Comparison of ENCODE assay signal across 7 worm cellular contexts in the genomic region with DNA sequence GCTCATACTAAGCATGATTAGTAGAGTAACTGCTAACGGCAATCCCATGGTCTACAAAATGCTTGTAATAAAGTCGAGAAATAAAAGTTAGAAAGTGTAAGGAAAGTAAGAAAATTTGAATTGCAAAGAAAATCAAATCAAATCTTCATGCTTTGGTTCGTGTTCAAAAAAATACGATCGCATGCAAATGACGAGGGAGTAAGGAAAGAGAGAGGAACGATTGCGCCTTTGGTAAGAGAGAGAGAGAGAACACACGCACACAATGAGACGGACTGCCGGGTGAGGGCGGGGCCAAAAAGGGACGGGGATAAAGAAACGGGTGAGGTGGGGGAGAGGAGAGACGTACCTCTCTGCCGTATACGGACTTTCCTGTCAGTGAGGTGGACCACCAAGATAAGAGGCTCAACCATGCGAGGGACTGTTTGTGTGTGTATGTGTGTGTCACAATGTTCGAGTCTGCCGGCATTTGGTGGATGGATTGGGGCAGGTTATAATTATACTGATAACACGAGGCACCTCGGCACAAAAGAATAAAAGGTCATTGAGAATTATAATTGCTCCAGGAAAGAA.
TF ChIP-seq lines count a peak whose summit lies in the region.

Gene igcm-3, minus strand, starts transcription at position 51 of the 570 bp plus-strand sequence.

TF ChIP-seq in whole organism, L1 larva, 84 proteins besides CTCF, POLR2A, EP300 and RAD21:
- TF ChIP-seq egl-13 (tag; optimal IDR thresholded peaks at IDR 0.05; lab: Kevin White, UChicago) (no peak), nhr-76 (tag; optimal IDR thresholded peaks at IDR 0.05; lab: Kevin White, UChicago) (no peak), lin-14 (GFP tag; optimal IDR thresholded peaks at IDR 0.05; lab: Kevin White, UChicago) (peak; percentile 4), hlh-17 (GFP tag; optimal IDR thresholded peaks at IDR 0.05; lab: Kevin White, UChicago; ENCODE audit: borderline replicate concordance) (no peak), sup-37 (GFP tag; optimal IDR thresholded peaks at IDR 0.05; lab: Kevin White, UChicago) (no peak), nhr-85 (tag; lab: Kevin White, UChicago) (peak; percentile 41), dsc-1 (tag; optimal IDR thresholded peaks at IDR 0.05; lab: Kevin White, UChicago) (no peak), C16A3.4 (tag; optimal IDR thresholded peaks at IDR 0.05; lab: Kevin White, UChicago) (no peak), fkh-10 (GFP tag; optimal IDR thresholded peaks at IDR 0.05; lab: Kevin White, UChicago) (no peak), blmp-1 (tag; optimal IDR thresholded peaks at IDR 0.05; lab: Kevin White, UChicago) (peak; percentile 29)

TF ChIP-seq in whole organism, L4 larva, 104 proteins besides CTCF, POLR2A, EP300 and RAD21 (continues in another document):
- TF ChIP-seq lin-38 (GFP tag; IDR thresholded peaks at IDR 0.05; lab: Robert Waterston, UW) (no peak), ceh-82 (tag; optimal IDR thresholded peaks at IDR 0.05; lab: Kevin White, UChicago) (no peak), nhr-28 (tag; optimal IDR thresholded peaks at IDR 0.05; lab: Kevin White, UChicago) (no peak), set-16 (GFP tag; IDR thresholded peaks at IDR 0.05; lab: Robert Waterston, UW) (0 out of 2 replicates have a peak, but pooled peaks have one; percentile 30), lin-15B (tag; optimal IDR thresholded peaks at IDR 0.05; lab: Kevin White, UChicago) (no peak), mes-2 (tag; optimal IDR thresholded peaks at IDR 0.05; lab: Kevin White, UChicago; ENCODE audit: poor library complexity, severe bottlenecking) (peak; percentile 7), mep-1 (tag; optimal IDR thresholded peaks at IDR 0.05; lab: Kevin White, UChicago) (peak; percentile 4), vab-7 (GFP tag; IDR thresholded peaks at IDR 0.05; lab: Robert Waterston, UW) (no peak), mxl-3 (GFP tag; optimal IDR thresholded peaks at IDR 0.05; lab: Kevin White, UChicago) (no peak), madf-9 (GFP tag; conservative IDR thresholded peaks at IDR 0.05; lab: Robert Waterston, UW) (no peak), T20F7.1 (GFP tag; optimal IDR thresholded peaks at IDR 0.05; lab: Kevin White, UChicago) (no peak), spr-3 (GFP tag; optimal IDR thresholded peaks at IDR 0.05; lab: Kevin White, UChicago) (no peak)

TF ChIP-seq in whole organism, early embryonic, 17 proteins besides CTCF, POLR2A, EP300 and RAD21:
- TF ChIP-seq sea-1 (GFP tag; conservative IDR thresholded peaks at IDR 0.05; lab: Robert Waterston, UW) (no peak), hmg-4 (GFP tag; optimal IDR thresholded peaks at IDR 0.05; lab: Kevin White, UChicago) (peak; percentile 76), B0310.2 (tag; optimal IDR thresholded peaks at IDR 0.05; lab: Kevin White, UChicago) (peak; percentile 20), F13C5.2 (tag; optimal IDR thresholded peaks at IDR 0.05; lab: Kevin White, UChicago) (peak; percentile 21), tbx-37 (GFP tag; conservative IDR thresholded peaks at IDR 0.05; lab: Robert Waterston, UW) (no peak), ama-1 (optimal IDR thresholded peaks at IDR 0.05; lab: Kevin White, UChicago) (no peak), flt-1 (GFP tag; IDR thresholded peaks at IDR 0.05; lab: Robert Waterston, UW) (no peak)

TF ChIP-seq in whole organism, late embryonic, 69 proteins besides CTCF, POLR2A, EP300 and RAD21:
- TF ChIP-seq sox-2 (GFP tag; IDR thresholded peaks at IDR 0.05; lab: Robert Waterston, UW): no peak
- peak; percentile 23 for TF ChIP-seq ceh-31 (tag; optimal IDR thresholded peaks at IDR 0.05; lab: Kevin White, UChicago)
- peak; percentile 21 for TF ChIP-seq nfya-1 (tag; optimal IDR thresholded peaks at IDR 0.05; lab: Kevin White, UChicago)
- peak; percentile 13 for TF ChIP-seq sdc-2 (tag; optimal IDR thresholded peaks at IDR 0.05; lab: Kevin White, UChicago)
- TF ChIP-seq hlh-13 (GFP tag; optimal IDR thresholded peaks at IDR 0.05; lab: Kevin White, UChicago): no peak
- peak; percentile 69 for TF ChIP-seq elt-2 (tag; optimal IDR thresholded peaks at IDR 0.05; lab: Kevin White, UChicago)
- TF ChIP-seq lin-11 (tag; optimal IDR thresholded peaks at IDR 0.05; lab: Kevin White, UChicago): no peak
- peak; percentile 9 for TF ChIP-seq tbx-2 (tag; optimal IDR thresholded peaks at IDR 0.05; lab: Kevin White, UChicago)

TF ChIP-seq in whole organism, midembryonic, 9 proteins besides CTCF, POLR2A, EP300 and RAD21:
- TF ChIP-seq med-1 (GFP tag; optimal IDR thresholded peaks at IDR 0.05; lab: Kevin White, UChicago; ENCODE audit: insufficient read depth) (no peak), flt-1 (GFP tag; IDR thresholded peaks at IDR 0.05; lab: Robert Waterston, UW) (peak; percentile 64), tab-1 (GFP tag; IDR thresholded peaks at IDR 0.05; lab: Robert Waterston, UW) (no peak), cog-1 (tag; optimal IDR thresholded peaks at IDR 0.05; lab: Kevin White, UChicago) (no peak), ztf-29 (GFP tag; IDR thresholded peaks at IDR 0.05; lab: Robert Waterston, UW) (0 out of 2 replicates have a peak, but pooled peaks have one; percentile 13), T22C8.4 (GFP tag; IDR thresholded peaks at IDR 0.05; lab: Robert Waterston, UW) (no peak), klf-2 (GFP tag; conservative IDR thresholded peaks at IDR 0.05; lab: Robert Waterston, UW) (peak; percentile 51; the same call in 1 of the 2 replicates)
TF ChIP-seq in whole organism, midembryonic: peak in this region for 3.

TF ChIP-seq in whole organism, mixed stage, embryonic, 35 proteins besides CTCF, POLR2A, EP300 and RAD21 (continues in another document):
- TF ChIP-seq nhr-28 (tag; optimal IDR thresholded peaks at IDR 0.05; lab: Kevin White, UChicago): no peak
- TF ChIP-seq cnd-1 (tag; optimal IDR thresholded peaks at IDR 0.05; lab: Kevin White, UChicago): no peak
- no peak for TF ChIP-seq ceh-83 (GFP tag; optimal IDR thresholded peaks at IDR 0.05; lab: Kevin White, UChicago)
- TF ChIP-seq nhr-2 (tag; optimal IDR thresholded peaks at IDR 0.05; lab: Kevin White, UChicago): peak; percentile 60
- no peak for TF ChIP-seq sptf-1 (tag; optimal IDR thresholded peaks at IDR 0.05; lab: Kevin White, UChicago)
- TF ChIP-seq lin-32 (GFP tag; optimal IDR thresholded peaks at IDR 0.05; lab: Kevin White, UChicago): no peak
- no peak for TF ChIP-seq hlh-1 (tag; optimal IDR thresholded peaks at IDR 0.05; lab: Kevin White, UChicago)
- no peak for TF ChIP-seq ces-1 (GFP tag; optimal IDR thresholded peaks at IDR 0.05; lab: Kevin White, UChicago)
- TF ChIP-seq unc-62 (GFP tag; optimal IDR thresholded peaks at IDR 0.05; lab: Kevin White, UChicago): no peak
- no peak for TF ChIP-seq unc-120 (tag; optimal IDR thresholded peaks at IDR 0.05; lab: Kevin White, UChicago; ENCODE audit: poor library complexity, severe bottlenecking)
- no peak for TF ChIP-seq tbx-8 (GFP tag; optimal IDR thresholded peaks at IDR 0.05; lab: Kevin White, UChicago)
- TF ChIP-seq pha-4 (tag; optimal IDR thresholded peaks at IDR 0.05; lab: Kevin White, UChicago): no peak
- TF ChIP-seq snpc-4 (tag; optimal IDR thresholded peaks at IDR 0.05; lab: Kevin White, UChicago): no peak
- TF ChIP-seq lin-13 (tag; optimal IDR thresholded peaks at IDR 0.05; lab: Kevin White, UChicago): no peak
- peak; percentile 51 for TF ChIP-seq ceh-43 (GFP tag; optimal IDR thresholded peaks at IDR 0.05; lab: Kevin White, UChicago)
- TF ChIP-seq elt-1 (tag; optimal IDR thresholded peaks at IDR 0.05; lab: Kevin White, UChicago; ENCODE audit: borderline replicate concordance, insufficient read depth): no peak
- no peak for TF ChIP-seq zip-8 (tag; optimal IDR thresholded peaks at IDR 0.05; lab: Kevin White, UChicago)
- no peak for TF ChIP-seq elt-3 (tag; optimal IDR thresholded peaks at IDR 0.05; lab: Kevin White, UChicago)
- no peak for TF ChIP-seq flh-1 (GFP tag; optimal IDR thresholded peaks at IDR 0.05; lab: Kevin White, UChicago)
- TF ChIP-seq nhr-237 (tag; optimal IDR thresholded peaks at IDR 0.05; lab: Kevin White, UChicago): no peak
- TF ChIP-seq ztf-11 (tag; optimal IDR thresholded peaks at IDR 0.05; lab: Kevin White, UChicago): peak; percentile 5
- TF ChIP-seq mab-5 (tag; optimal IDR thresholded peaks at IDR 0.05; lab: Kevin White, UChicago): no peak
- TF ChIP-seq mls-2 (tag; optimal IDR thresholded peaks at IDR 0.05; lab: Kevin White, UChicago): peak; percentile 34

TF ChIP-seq in whole organism, young adult, 124 proteins besides CTCF, POLR2A, EP300 and RAD21:
- TF ChIP-seq zfh-2 (GFP tag; conservative IDR thresholded peaks at IDR 0.05; lab: Robert Waterston, UW): peak; percentile 45; the same call in 1 of the 2 replicates
- TF ChIP-seq mes-4 (tag; optimal IDR thresholded peaks at IDR 0.05; lab: Kevin White, UChicago): no peak
